Worm (Caenorhabditis elegans): ENCODE results near the gene srh-98.

The srh-98 gene

DNA sequence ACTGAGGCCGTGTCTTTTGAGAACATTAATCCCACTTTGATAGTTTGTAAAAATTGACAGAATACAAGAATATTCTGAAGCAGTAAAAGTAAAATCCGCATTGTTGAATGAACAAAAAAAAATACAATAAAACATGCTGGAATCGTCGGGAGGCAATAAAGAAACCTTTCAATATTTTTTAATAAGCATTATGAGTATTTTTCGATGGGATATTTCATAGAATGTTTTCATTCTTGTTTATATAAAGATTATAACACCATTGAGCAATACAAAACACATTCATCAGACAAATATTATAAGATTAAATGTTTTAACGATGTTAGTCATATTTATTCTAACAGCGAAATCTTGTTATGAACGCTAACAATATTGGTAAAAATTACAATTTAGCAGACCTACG, 18.1 kb upstream of the srh-98 start, which contains the start of gene gcy-20:
Gene gcy-20, minus strand, starts transcription at position 101 of the 400 bp plus-strand sequence.
- TF ChIP-seq dmd-4 (tag; optimal IDR thresholded peaks at IDR 0.05) (no peak), ceh-16 (tag; optimal IDR thresholded peaks at IDR 0.05) (no peak), nhr-23 (tag; optimal IDR thresholded peaks at IDR 0.05) (no peak)

- no peak for TF ChIP-seq C34F6.9 (tag; optimal IDR thresholded peaks at IDR 0.05)
- TF ChIP-seq lin-13 (GFP tag; optimal IDR thresholded peaks at IDR 0.05): no peak
- TF ChIP-seq mbf-1 (tag; optimal IDR thresholded peaks at IDR 0.05): no peak
- no peak for TF ChIP-seq egl-27 (tag; optimal IDR thresholded peaks at IDR 0.05)
- no peak for TF ChIP-seq R02D3.7 (tag; optimal IDR thresholded peaks at IDR 0.05)
- TF ChIP-seq ceh-82 (tag; optimal IDR thresholded peaks at IDR 0.05): no peak
- TF ChIP-seq ztf-1 (GFP tag; conservative IDR thresholded peaks at IDR 0.05): no peak
- TF ChIP-seq elt-1 (tag; optimal IDR thresholded peaks at IDR 0.05): no peak
- TF ChIP-seq nhr-10 (tag; optimal IDR thresholded peaks at IDR 0.05): no peak
These were observed 13.6 kb upstream of the srh-98 start for ce11 chrV:16249105-16249504.

- TF ChIP-seq ztf-11 (tag; optimal IDR thresholded peaks at IDR 0.05) (no peak), dmd-4 (tag; optimal IDR thresholded peaks at IDR 0.05) (no peak), nhr-11 (tag; optimal IDR thresholded peaks at IDR 0.05) (no peak), fos-1 (tag; optimal IDR thresholded peaks at IDR 0.05) (no peak), gmeb-1 (tag; optimal IDR thresholded peaks at IDR 0.05) (no peak), mab-5 (tag; optimal IDR thresholded peaks at IDR 0.05) (no peak), nhr-21 (tag; optimal IDR thresholded peaks at IDR 0.05) (no peak), ceh-16 (tag; optimal IDR thresholded peaks at IDR 0.05) (no peak), sma-3 (GFP tag; optimal IDR thresholded peaks at IDR 0.05) (no peak), elt-3 (tag; optimal IDR thresholded peaks at IDR 0.05) (no peak), F13H6.1 (tag; optimal IDR thresholded peaks at IDR 0.05) (no peak), alr-1 (tag; optimal IDR thresholded peaks at IDR 0.05) (no peak), snpc-4 (tag; optimal IDR thresholded peaks at IDR 0.05) (no peak), ceh-82 (tag; optimal IDR thresholded peaks at IDR 0.05) (no peak)
These were observed 11.0 kb upstream of the srh-98 start, which contains the start of gene srh-95 for ce11 chrV:16246579-16246978. Gene srh-95 (plus strand): TSS chrV:16246879.

- TF ChIP-seq nhr-10 (tag; optimal IDR thresholded peaks at IDR 0.05): no peak
- TF ChIP-seq nhr-12 (tag; optimal IDR thresholded peaks at IDR 0.05): no peak
These were observed 8.5 kb upstream of the srh-98 start, which contains the start of gene srh-104 for ce11 chrV:16244078-16244477. Gene srh-104 (minus strand): TSS chrV:16244178.

DNA sequence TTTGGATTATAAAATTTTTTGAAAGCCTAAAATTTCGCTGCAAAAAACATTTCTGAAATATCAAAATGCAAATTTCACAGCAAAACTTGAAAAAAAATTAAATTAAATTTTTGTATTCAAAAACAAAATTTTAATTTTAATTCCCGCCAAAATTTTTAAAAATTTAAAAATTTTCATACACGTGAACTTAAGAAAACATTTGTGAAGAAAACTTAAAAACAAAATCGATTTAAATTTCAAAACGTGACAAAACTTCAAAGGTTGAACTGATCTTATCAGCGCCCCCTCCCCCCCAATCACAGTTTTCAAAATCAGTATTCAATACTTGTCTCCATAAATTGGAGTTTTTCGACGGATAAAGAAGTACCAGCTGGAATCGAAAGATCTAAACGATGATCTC, 1.7 kb upstream of the srh-98 start, which contains the start of gene F21H7.5:
Gene F21H7.5, plus strand, starts transcription at position 301 of the 400 bp plus-strand sequence.
- TF ChIP-seq nhr-12 (tag; optimal IDR thresholded peaks at IDR 0.05) (no peak), nhr-77 (tag; optimal IDR thresholded peaks at IDR 0.05) (no peak), mab-5 (tag; optimal IDR thresholded peaks at IDR 0.05) (no peak), unc-55 (GFP tag; optimal IDR thresholded peaks at IDR 0.05) (no peak), mbf-1 (tag; optimal IDR thresholded peaks at IDR 0.05) (no peak), ztf-4 (tag; optimal IDR thresholded peaks at IDR 0.05) (no peak), nhr-23 (tag; optimal IDR thresholded peaks at IDR 0.05) (no peak), dmd-4 (tag; optimal IDR thresholded peaks at IDR 0.05) (no peak), C34F6.9 (tag; optimal IDR thresholded peaks at IDR 0.05) (no peak), sma-3 (GFP tag; optimal IDR thresholded peaks at IDR 0.05) (no peak)

ce11 chrV:16235135-16235534, 412 bp downstream of the srh-98 start, which contains the start of gene F21H7.3:
Gene F21H7.3 (minus strand): TSS chrV:16235235.
- TF ChIP-seq lin-11 (tag; optimal IDR thresholded peaks at IDR 0.05) (no peak), snpc-4 (tag; optimal IDR thresholded peaks at IDR 0.05) (no peak)

- TF ChIP-seq nhr-237 (tag; optimal IDR thresholded peaks at IDR 0.05) (no peak), mdl-1 (tag; optimal IDR thresholded peaks at IDR 0.05) (no peak), fos-1 (tag; optimal IDR thresholded peaks at IDR 0.05) (no peak), lsy-2 (tag; optimal IDR thresholded peaks at IDR 0.05) (no peak), unc-62 (GFP tag; optimal IDR thresholded peaks at IDR 0.05) (no peak), nhr-21 (tag; optimal IDR thresholded peaks at IDR 0.05) (no peak), nhr-77 (tag; optimal IDR thresholded peaks at IDR 0.05) (no peak), elt-1 (tag; optimal IDR thresholded peaks at IDR 0.05) (no peak)
These were observed 1.9 kb downstream of the srh-98 start, which contains the start of gene clec-233 for ce11 chrV:16233624-16234023. Gene clec-233 (plus strand): TSS chrV:16233924.
